Fruit fly (Drosophila melanogaster) whole organism, pupa: ENCODE results near the gene Ance-2.

ENCODE experiments used
- CG10348 ChIP-seq: fragments of 200-800 bp; sonication (Bioruptor generic); IDR thresholded peaks from 2 replicates; pipeline ENCODE4 v1.3.6; 2022; ENCODE audit warnings: missing biosample characterization, missing genetic modification characterization
- CG12605 ChIP-seq: fragments of 200-800 bp; sonication (Bioruptor generic); IDR thresholded peaks from 2 replicates; pipeline ENCODE4 v1.3.6; 2022; ENCODE audit warnings: missing biosample characterization, missing genetic modification characterization
- CG13204 ChIP-seq: fragments of 200-800 bp; sonication (Bioruptor generic); optimal IDR thresholded peaks from 2 replicates; lab custom pipeline; 2018; ENCODE audit warnings: missing biosample characterization, mild to moderate bottlenecking, missing genetic modification characterization, moderate library complexity
- CG14655 ChIP-seq: fragments of 200-800 bp; sonication (Bioruptor generic); optimal IDR thresholded peaks from 3 replicates; lab custom pipeline; 2017; ENCODE audit warnings: mild to moderate bottlenecking, missing biosample characterization, missing genetic modification reagents, missing genetic modification characterization
- CG15710 ChIP-seq: fragments of 200-800 bp; sonication (Bioruptor generic); optimal IDR thresholded peaks from 2 replicates; lab custom pipeline; 2018; ENCODE audit warnings: missing biosample characterization, mild to moderate bottlenecking, missing genetic modification characterization, moderate library complexity
- CG17806 ChIP-seq: fragments of 200-800 bp; sonication (Bioruptor generic); optimal IDR thresholded peaks from 2 replicates; lab custom pipeline; 2018; ENCODE audit warnings: missing biosample characterization, mild to moderate bottlenecking, missing genetic modification characterization, moderate library complexity
- CG32121 ChIP-seq: fragments of 200-800 bp; sonication (Bioruptor generic); IDR thresholded peaks from 2 replicates; pipeline ENCODE4 v1.3.6; 2022; ENCODE audit warnings: missing biosample characterization, missing genetic modification characterization
- CG34367 ChIP-seq: fragments of 200-800 bp; sonication (Bioruptor generic); optimal IDR thresholded peaks from 2 replicates; lab custom pipeline; 2018; ENCODE audit warnings: missing biosample characterization, mild to moderate bottlenecking, missing genetic modification characterization
- CG4496 ChIP-seq: fragments of 200-800 bp; sonication (Bioruptor generic); IDR thresholded peaks from 3 replicates; pipeline ENCODE4 v1.3.6; 2022; ENCODE audit warnings: missing biosample characterization, missing genetic modification characterization
- CG8159 ChIP-seq: fragments of 200-800 bp; sonication (Bioruptor generic); optimal IDR thresholded peaks from 3 replicates; lab custom pipeline; 2018; ENCODE audit warnings: missing biosample characterization, mild to moderate bottlenecking, missing genetic modification characterization, moderate library complexity
- CG8301 ChIP-seq: fragments of 200-800 bp; sonication (Bioruptor generic); optimal IDR thresholded peaks from 2 replicates; lab custom pipeline; 2018; ENCODE audit warnings: missing biosample characterization, mild to moderate bottlenecking, missing genetic modification characterization
- CG9948 ChIP-seq: fragments of 200-800 bp; sonication (Bioruptor generic); optimal IDR thresholded peaks from 2 replicates; lab custom pipeline; 2018; ENCODE audit warnings: missing biosample characterization, mild to moderate bottlenecking, missing genetic modification characterization, moderate library complexity
- D1 ChIP-seq: fragments of 200-800 bp; sonication (Bioruptor generic); optimal IDR thresholded peaks from 2 replicates; lab custom pipeline; 2018; ENCODE audit warnings: missing biosample characterization, mild to moderate bottlenecking, missing genetic modification characterization, moderate library complexity
- EcR ChIP-seq: fragments of 200-800 bp; sonication (Bioruptor generic); optimal IDR thresholded peaks from 3 replicates; lab custom pipeline; 2019; ENCODE audit warnings: missing biosample characterization, missing genetic modification characterization, mild to moderate bottlenecking, moderate library complexity, missing genetic modification reagents
- Ets98B ChIP-seq: fragments of 200-800 bp; sonication (Bioruptor generic); IDR thresholded peaks from 2 replicates; pipeline ENCODE4 v1.3.6; 2022; ENCODE audit warnings: missing biosample characterization, missing genetic modification characterization
- Pif1A ChIP-seq: fragments of 200-800 bp; sonication (Bioruptor generic); optimal IDR thresholded peaks from 3 replicates; lab custom pipeline; 2016; ENCODE audit warnings: missing biosample characterization, missing genetic modification characterization
- Pif1B ChIP-seq: fragments of 200-800 bp; sonication (Bioruptor generic); optimal IDR thresholded peaks from 3 replicates; lab custom pipeline; 2016; ENCODE audit warnings: missing biosample characterization, missing genetic modification characterization
- Snoo ChIP-seq: fragments of 200-800 bp; sonication (Bioruptor generic); optimal IDR thresholded peaks from 3 replicates; lab custom pipeline; 2017; ENCODE audit warnings: missing biosample characterization, mild to moderate bottlenecking, missing genetic modification characterization, inconsistent platforms
- fd96Ca ChIP-seq: fragments of 200-800 bp; sonication (Bioruptor generic); IDR thresholded peaks from 3 replicates; pipeline ENCODE4 v1.3.6; 2022; ENCODE audit warnings: missing biosample characterization, missing genetic modification characterization
- gl ChIP-seq: fragments of 200-800 bp; sonication (Bioruptor generic); optimal IDR thresholded peaks from 2 replicates; lab custom pipeline; 2018; ENCODE audit warnings: missing biosample characterization, mild to moderate bottlenecking, missing genetic modification characterization
- rn ChIP-seq: fragments of 200-800 bp; sonication (Bioruptor generic); IDR thresholded peaks from 2 replicates; pipeline ENCODE4 v1.3.6; 2022; ENCODE audit warnings: missing biosample characterization, missing genetic modification characterization

Gene Ance-2

DNA sequence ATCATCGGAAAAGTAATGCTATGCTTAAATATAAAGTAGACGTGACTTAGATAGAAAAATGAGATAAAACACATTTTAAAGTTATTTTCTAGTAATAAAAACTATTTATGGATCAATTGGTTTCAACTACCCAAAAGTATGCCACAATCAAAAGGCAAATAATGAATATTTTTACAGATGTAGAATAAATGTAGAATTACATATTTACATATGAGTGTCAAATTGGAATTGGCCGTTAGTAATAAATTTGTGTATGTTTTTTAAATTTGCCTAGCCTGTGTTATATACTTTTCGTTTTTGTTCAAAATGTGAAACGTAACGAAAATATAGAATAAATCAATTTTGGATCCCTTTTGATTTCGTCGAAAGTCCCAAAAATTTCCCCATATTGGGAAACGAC, 2.6 kb downstream of the Ance-2 start, which contains the start of gene Acyp:
TSS of gene Acyp (plus strand) at position 301 of the 400 bp plus-strand sequence.
- TF ChIP-seq CG32121 (GFP tag; lab: Robert Waterston, UW) = no peak
- TF ChIP-seq CG10348 (GFP tag; lab: Robert Waterston, UW) = no peak
- TF ChIP-seq D1 (tag; lab: Kevin White, UChicago) = no peak
- no peak for TF ChIP-seq fd96Ca
- TF ChIP-seq CG9948 = no peak
- no peak for TF ChIP-seq Snoo
- TF ChIP-seq CG34367 (tag; lab: Kevin White, UChicago) = no peak
- no peak for TF ChIP-seq CG12605 (GFP tag; lab: Robert Waterston, UW)
- TF ChIP-seq CG13204 (GFP tag; lab: Kevin White, UChicago) = no peak
- TF ChIP-seq CG14655 (GFP tag; lab: Kevin White, UChicago) = no peak

- TF ChIP-seq CG4496 (no peak), CG10348 (GFP tag; lab: Robert Waterston, UW) (no peak), CG32121 (GFP tag; lab: Robert Waterston, UW) (no peak), CG8159 (tag; lab: Kevin White, UChicago) (no peak), Pif1A (GFP tag; lab: Kevin White, UChicago) (no peak), CG13204 (GFP tag; lab: Kevin White, UChicago) (no peak), CG12605 (GFP tag; lab: Robert Waterston, UW) (no peak), Pif1B (GFP tag; lab: Kevin White, UChicago) (no peak), rn (no peak), CG9948 (no peak)
These were observed 5.3 kb downstream of the Ance-2 start, which contains the start of gene Ance-3 for dm6 chr2L:13914425-13914824. Gene Ance-3 (plus strand): TSS chr2L:13914725.

dm6 chr2L:13923453-13923852, 14.3 kb downstream of the Ance-2 start, which contains the start of gene Vajk1:
Gene Vajk1 (minus strand): TSS chr2L:13923553.
- TF ChIP-seq CG13204 (GFP tag; lab: Kevin White, UChicago) (peak; percentile 67), EcR (no peak)

dm6 chr2L:13923984-13924383, 14.9 kb downstream of the Ance-2 start:
- TF ChIP-seq CG14655 (GFP tag; lab: Kevin White, UChicago) (peak; percentile 20), CG4496 (no peak)

DNA sequence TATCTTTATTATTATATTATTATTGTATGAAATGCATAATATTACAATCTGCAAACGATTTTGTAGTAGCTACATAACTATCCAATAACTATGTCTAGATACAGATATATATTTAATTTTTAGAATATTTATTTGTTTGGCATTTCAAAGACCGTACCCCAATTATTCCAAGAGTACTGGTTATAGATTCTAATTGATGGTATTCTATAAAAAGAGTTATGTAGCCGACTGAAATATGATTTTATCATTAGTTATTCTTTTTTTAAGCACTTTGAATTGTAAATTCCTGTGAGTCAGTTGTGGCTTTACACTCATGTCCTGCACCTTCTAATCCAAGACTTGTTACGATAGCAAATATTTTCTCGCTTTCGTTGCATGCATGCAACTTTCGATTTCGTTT, 16.6 kb downstream of the Ance-2 start:
- TF ChIP-seq CG8301 (tag; lab: Kevin White, UChicago) (peak; percentile 1), CG14655 (GFP tag; lab: Kevin White, UChicago) (peak; percentile 49), CG32121 (GFP tag; lab: Robert Waterston, UW) (no peak), CG4496 (peak; percentile 21; the same call in 1 of the 3 replicates)

DNA sequence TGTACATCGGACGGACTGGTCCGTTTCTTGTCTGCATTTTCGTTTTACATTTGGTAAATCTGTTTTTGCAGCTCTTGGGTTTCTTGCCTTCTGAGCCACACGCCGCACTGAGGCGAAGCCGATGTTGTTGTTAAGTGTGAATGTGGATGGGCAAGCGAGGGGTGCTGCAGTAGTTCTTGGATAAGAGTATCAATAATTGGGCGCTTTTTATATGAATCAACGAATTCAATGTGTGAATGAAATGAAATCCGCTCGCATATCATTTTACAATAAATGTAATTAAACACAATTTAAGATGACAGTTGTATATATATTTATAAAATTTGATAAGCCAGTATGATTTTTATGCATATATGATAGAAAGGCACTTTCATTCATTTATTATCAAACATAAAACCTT, 19.3 kb downstream of the Ance-2 start:
- TF ChIP-seq CG32121 (GFP tag; lab: Robert Waterston, UW) (0 out of 2 replicates have a peak, but pooled peaks have one; percentile 16), CG14655 (GFP tag; lab: Kevin White, UChicago) (peak; percentile 30), CG34367 (tag; lab: Kevin White, UChicago) (no peak), CG8301 (tag; lab: Kevin White, UChicago) (no peak), rn (peak; percentile 34; the same call in 1 of the 2 replicates), CG9948 (no peak), CG4496 (peak; percentile 15; the same call in 1 of the 3 replicates)

- no peak for TF ChIP-seq Pif1A (GFP tag; lab: Kevin White, UChicago)
- TF ChIP-seq CG8159 (tag; lab: Kevin White, UChicago) = peak; percentile 52
- TF ChIP-seq Ets98B (GFP tag; lab: Robert Waterston, UW) = peak; percentile 75; the same call in 1 of the 2 replicates
- no peak for TF ChIP-seq fd96Ca
- no peak for TF ChIP-seq rn
- no peak for TF ChIP-seq CG34367 (tag; lab: Kevin White, UChicago)
- no peak for TF ChIP-seq CG17806 (tag; lab: Kevin White, UChicago)
- TF ChIP-seq Pif1B (GFP tag; lab: Kevin White, UChicago) = no peak
- TF ChIP-seq D1 (tag; lab: Kevin White, UChicago) = no peak
- no peak for TF ChIP-seq CG13204 (GFP tag; lab: Kevin White, UChicago)
- TF ChIP-seq CG12605 (GFP tag; lab: Robert Waterston, UW) = peak; percentile 45; the same call in 1 of the 2 replicates
- TF ChIP-seq EcR = no peak
- peak; percentile 71 for TF ChIP-seq CG32121 (GFP tag; lab: Robert Waterston, UW)
- no peak for TF ChIP-seq CG9948
- no peak for TF ChIP-seq Snoo
- TF ChIP-seq CG15710 (tag; lab: Kevin White, UChicago) = no peak
- no peak for TF ChIP-seq CG10348 (GFP tag; lab: Robert Waterston, UW)
- TF ChIP-seq CG4496 = peak; percentile 63; the same call in 2 of the 3 replicates
- no peak for TF ChIP-seq gl (tag; lab: Kevin White, UChicago)
- no peak for TF ChIP-seq CG14655 (GFP tag; lab: Kevin White, UChicago)
- no peak for TF ChIP-seq CG8301 (tag; lab: Kevin White, UChicago)
These were observed 22.2 kb downstream of the Ance-2 start, which contains the start of gene CG42711 for dm6 chr2L:13931318-13931717. Gene CG42711 (minus strand): TSS chr2L:13931362.
